Fruit fly (Drosophila melanogaster) whole organism, prepupa: ENCODE results near the gene CG4935.

ENCODE experiments used
- Blimp-1 ChIP-seq: fragments of 200-800 bp; sonication (Bioruptor generic); optimal IDR thresholded peaks from 3 replicates; lab custom pipeline; 2017; ENCODE audit warnings: missing biosample characterization, missing genetic modification characterization, mild to moderate bottlenecking, moderate library complexity, missing genetic modification reagents
- CG11762 ChIP-seq: fragments of 200-800 bp; sonication (Bioruptor generic); optimal IDR thresholded peaks from 3 replicates; lab custom pipeline; 2016; ENCODE audit warnings: missing biosample characterization, missing genetic modification characterization; ENCODE audit not compliant: insufficient read depth
- CG11902 ChIP-seq: fragments of 200-800 bp; sonication (Bioruptor generic); optimal IDR thresholded peaks from 3 replicates; lab custom pipeline; 2016; ENCODE audit warnings: missing biosample characterization, missing genetic modification characterization
- CG15336 ChIP-seq: fragments of 200-800 bp; sonication (Bioruptor generic); IDR thresholded peaks from 2 replicates; pipeline ENCODE4 v1.3.6; 2022; ENCODE audit warnings: missing biosample characterization, missing genetic modification characterization
- CG1621 ChIP-seq: fragments of 200-800 bp; sonication (Bioruptor generic); optimal IDR thresholded peaks from 3 replicates; lab custom pipeline; 2018; ENCODE audit warnings: missing biosample characterization, mild to moderate bottlenecking, missing genetic modification characterization
- CG16779 ChIP-seq: fragments of 200-800 bp; sonication (Bioruptor generic); optimal IDR thresholded peaks from 3 replicates; lab custom pipeline; 2017; ENCODE audit warnings: missing biosample characterization, mild to moderate bottlenecking, missing genetic modification characterization
- CG3032 ChIP-seq: fragments of 200-800 bp; optimal IDR thresholded peaks from 2 replicates; lab custom pipeline; 2019; ENCODE audit warnings: missing biosample characterization, mild to moderate bottlenecking, missing genetic modification characterization, moderate library complexity
- CG32006 ChIP-seq: fragments of 200-800 bp; sonication (Bioruptor generic); optimal IDR thresholded peaks from 3 replicates; lab custom pipeline; 2017; ENCODE audit warnings: missing biosample characterization, mild to moderate bottlenecking, missing genetic modification characterization
- CG34406 ChIP-seq: fragments of 200-800 bp; sonication (Bioruptor generic); optimal IDR thresholded peaks from 3 replicates; lab custom pipeline; 2016; ENCODE audit warnings: missing biosample characterization, missing genetic modification characterization
- CG3919 ChIP-seq: fragments of 200-800 bp; sonication (Bioruptor generic); optimal IDR thresholded peaks from 3 replicates; lab custom pipeline; 2016; ENCODE audit warnings: missing biosample characterization, missing genetic modification characterization
- CG4318 ChIP-seq: fragments of 200-800 bp; sonication (Bioruptor generic); optimal IDR thresholded peaks from 3 replicates; lab custom pipeline; 2017; ENCODE audit warnings: missing biosample characterization, mild to moderate bottlenecking, missing genetic modification characterization
- CG6163 ChIP-seq: fragments of 200-800 bp; sonication (Bioruptor generic); IDR thresholded peaks from 3 replicates; pipeline ENCODE4 v1.3.6; 2022; ENCODE audit warnings: missing biosample characterization, missing genetic modification characterization
- CG6276 ChIP-seq: fragments of 200-800 bp; sonication (Bioruptor generic); optimal IDR thresholded peaks from 2 replicates; lab custom pipeline; 2017; ENCODE audit warnings: missing biosample characterization, mild to moderate bottlenecking, missing genetic modification characterization
- CG6792 ChIP-seq: fragments of 200-800 bp; sonication (Bioruptor generic); optimal IDR thresholded peaks from 3 replicates; lab custom pipeline; 2016; ENCODE audit warnings: missing biosample characterization, missing genetic modification characterization
- CG6808 ChIP-seq: fragments of 200-800 bp; sonication (Bioruptor generic); optimal IDR thresholded peaks from 3 replicates; lab custom pipeline; 2017; ENCODE audit warnings: missing biosample characterization, missing genetic modification characterization, mild to moderate bottlenecking, moderate library complexity, missing genetic modification reagents
- CG6854 ChIP-seq: fragments of 200-800 bp; sonication (Bioruptor generic); optimal IDR thresholded peaks from 2 replicates; lab custom pipeline; 2017; ENCODE audit warnings: missing biosample characterization, mild to moderate bottlenecking, missing genetic modification characterization
- CG7368 ChIP-seq: fragments of 200-800 bp; sonication (Bioruptor generic); optimal IDR thresholded peaks from 3 replicates; lab custom pipeline; 2016; ENCODE audit warnings: missing biosample characterization, missing genetic modification characterization
- CG8119 ChIP-seq: fragments of 200-800 bp; sonication (Bioruptor generic); IDR thresholded peaks from 3 replicates; pipeline ENCODE4 v1.3.6; 2022; ENCODE audit warnings: missing biosample characterization, missing genetic modification characterization
- CG8319 ChIP-seq: fragments of 200-800 bp; sonication (Bioruptor generic); optimal IDR thresholded peaks from 3 replicates; lab custom pipeline; 2016; ENCODE audit warnings: missing biosample characterization, missing genetic modification characterization
- CG8632 ChIP-seq: fragments of 200-800 bp; sonication (Bioruptor generic); optimal IDR thresholded peaks from 3 replicates; lab custom pipeline; 2016; ENCODE audit warnings: missing biosample characterization, missing genetic modification characterization
- CG9139 ChIP-seq: fragments of 200-800 bp; sonication (Bioruptor generic); optimal IDR thresholded peaks from 3 replicates; lab custom pipeline; 2017; ENCODE audit warnings: missing biosample characterization, mild to moderate bottlenecking, missing genetic modification characterization
- Eip75B ChIP-seq: fragments of 200-800 bp; sonication (Bioruptor generic); optimal IDR thresholded peaks from 3 replicates; lab custom pipeline; 2016; ENCODE audit warnings: missing biosample characterization, missing genetic modification characterization
- Eip93F ChIP-seq: fragments of 200-800 bp; sonication (Bioruptor generic); optimal IDR thresholded peaks from 2 replicates; lab custom pipeline; 2016; ENCODE audit warnings: missing biosample characterization, mild to moderate bottlenecking, missing genetic modification characterization
- Ets21C ChIP-seq: fragments of 200-800 bp; sonication (Bioruptor generic); optimal IDR thresholded peaks from 3 replicates; lab custom pipeline; 2016; ENCODE audit warnings: missing biosample characterization, missing genetic modification characterization
- Gug ChIP-seq: fragments of 200-800 bp; sonication (Bioruptor generic); IDR thresholded peaks from 2 replicates; pipeline ENCODE4 v1.3.6; 2022; ENCODE audit warnings: missing biosample characterization, missing genetic modification characterization
- Hr38 ChIP-seq: sonication (Bioruptor generic); optimal IDR thresholded peaks from 2 replicates; lab custom pipeline; 2016; ENCODE audit warnings: missing biosample characterization, missing genetic modification characterization
- Hr39 ChIP-seq: fragments of 200-800 bp; sonication (Bioruptor generic); optimal IDR thresholded peaks from 2 replicates; lab custom pipeline; 2016; ENCODE audit warnings: missing biosample characterization, missing genetic modification characterization
- Hr4 ChIP-seq: fragments of 200-800 bp; sonication (Bioruptor generic); optimal IDR thresholded peaks from 3 replicates; lab custom pipeline; 2016; ENCODE audit warnings: missing biosample characterization, missing genetic modification characterization
- Lpt ChIP-seq: fragments of 200-800 bp; sonication (Bioruptor generic); optimal IDR thresholded peaks from 3 replicates; lab custom pipeline; 2016; ENCODE audit warnings: missing biosample characterization, missing genetic modification characterization
- Smox ChIP-seq: fragments of 200-800 bp; sonication (Bioruptor generic); optimal IDR thresholded peaks from 3 replicates; lab custom pipeline; 2016; ENCODE audit warnings: missing biosample characterization, missing genetic modification characterization
- Sox14 ChIP-seq: fragments of 200-800 bp; sonication (Bioruptor generic); optimal IDR thresholded peaks from 3 replicates; lab custom pipeline; 2016; ENCODE audit warnings: missing biosample characterization, missing genetic modification characterization
- Sox15 ChIP-seq: fragments of 200-800 bp; sonication (Bioruptor generic); optimal IDR thresholded peaks from 3 replicates; lab custom pipeline; 2016; ENCODE audit warnings: missing biosample characterization, missing genetic modification characterization
- acj6 ChIP-seq: fragments of 200-800 bp; sonication (Bioruptor generic); optimal IDR thresholded peaks from 3 replicates; lab custom pipeline; 2016; ENCODE audit warnings: missing biosample characterization, missing genetic modification characterization
- dsx ChIP-seq: fragments of 200-800 bp; optimal IDR thresholded peaks from 3 replicates; lab custom pipeline; 2019; ENCODE audit warnings: missing biosample characterization, mild to moderate bottlenecking, missing genetic modification characterization, moderate library complexity; ENCODE audit not compliant: poor library complexity, severe bottlenecking
- eg ChIP-seq: fragments of 200-800 bp; sonication (Bioruptor generic); IDR thresholded peaks from 3 replicates; pipeline ENCODE4 v1.3.6; 2022; ENCODE audit warnings: missing biosample characterization, missing genetic modification characterization
- fd59A ChIP-seq: fragments of 200-800 bp; sonication (Bioruptor generic); optimal IDR thresholded peaks from 2 replicates; lab custom pipeline; 2017; ENCODE audit warnings: missing biosample characterization, mild to moderate bottlenecking, missing genetic modification characterization, missing genetic modification reagents
- fd85E ChIP-seq: fragments of 200-800 bp; sonication (Bioruptor generic); optimal IDR thresholded peaks from 3 replicates; lab custom pipeline; 2016; ENCODE audit warnings: missing biosample characterization, missing genetic modification characterization
- fkh ChIP-seq: fragments of 200-800 bp; sonication (Bioruptor generic); optimal IDR thresholded peaks from 3 replicates; lab custom pipeline; 2017; ENCODE audit warnings: missing biosample characterization, mild to moderate bottlenecking, missing genetic modification characterization, moderate library complexity
- pdm3 ChIP-seq: fragments of 200-800 bp; sonication (Bioruptor generic); optimal IDR thresholded peaks from 3 replicates; lab custom pipeline; 2016; ENCODE audit warnings: missing biosample characterization, missing genetic modification characterization
- salr ChIP-seq, 2 experiments: fragments of 200-800 bp; sonication (Bioruptor generic); optimal IDR thresholded peaks; 3 replicates each; lab custom pipeline; 2016 to 2018; ENCODE audit warnings: missing biosample characterization in 2 of 2, missing genetic modification characterization in 2 of 2, mild to moderate bottlenecking in 1 of 2
- topi ChIP-seq: fragments of 200-800 bp; sonication (Bioruptor generic); optimal IDR thresholded peaks from 3 replicates; lab custom pipeline; 2016; ENCODE audit warnings: missing biosample characterization, missing genetic modification characterization
- vri ChIP-seq: fragments of 200-800 bp; sonication (Bioruptor generic); optimal IDR thresholded peaks from 3 replicates; lab custom pipeline; 2016; ENCODE audit warnings: missing biosample characterization, mild to moderate bottlenecking, missing genetic modification characterization

Gene CG4935

dm6 chr2L:16292975-16293501 is 31.1 kb downstream of the CG4935 start, which contains the start of gene CG13258:
TSS of gene CG13258 (minus strand) at chr2L:16293025.
- TF ChIP-seq Blimp-1 (GFP tag; lab: Kevin White, UChicago) (peak; percentile 90), salr (GFP tag; optimal IDR thresholded peaks at IDR 0.05; lab: Kevin White, UChicago) (no peak), CG6276 (GFP tag; lab: Kevin White, UChicago) (peak; percentile 27), Lpt (GFP tag; lab: Kevin White, UChicago) (peak; percentile 31), CG1621 (no peak), Hr4 (no peak), fkh (GFP tag; lab: Kevin White, UChicago) (no peak), CG6854 (no peak), Eip75B (GFP tag; lab: Kevin White, UChicago) (no peak), CG8119 (GFP tag; lab: Robert Waterston, UW) (peak; percentile 35; the same call in 1 of the 3 replicates), eg (GFP tag; lab: Robert Waterston, UW) (0 out of 3 replicates have a peak, but pooled peaks have one; percentile 24), CG15336 (GFP tag; lab: Robert Waterston, UW) (peak; percentile 47; the same call in 1 of the 2 replicates)

dm6 chr2L:16293703-16294233 is 31.8 kb downstream of the CG4935 start, which contains the start of gene Cyp303a1:
TSS of gene Cyp303a1 (plus strand) at chr2L:16294183.
- TF ChIP-seq Smox (GFP tag; lab: Kevin White, UChicago) (no peak), CG9139 (GFP tag; lab: Kevin White, UChicago) (no peak), Eip75B (GFP tag; lab: Kevin White, UChicago) (no peak), CG16779 (tag; lab: Kevin White, UChicago) (no peak), Ets21C (no peak), fkh (GFP tag; lab: Kevin White, UChicago) (no peak), Eip93F (no peak), fd59A (GFP tag; lab: Kevin White, UChicago) (no peak), dsx (GFP tag; lab: Kevin White, UChicago) (no peak), CG15336 (GFP tag; lab: Robert Waterston, UW) (no peak), CG8119 (GFP tag; lab: Robert Waterston, UW) (no peak), CG6163 (GFP tag; lab: Robert Waterston, UW) (no peak), CG7368 (GFP tag; lab: Kevin White, UChicago) (no peak), Hr39 (GFP tag; lab: Kevin White, UChicago) (no peak), CG8319 (GFP tag; lab: Kevin White, UChicago) (no peak), pdm3 (GFP tag; lab: Kevin White, UChicago) (no peak)

- TF ChIP-seq CG15336 (GFP tag; lab: Robert Waterston, UW) (peak; percentile 44), CG16779 (tag; lab: Kevin White, UChicago) (no peak), Gug (GFP tag; lab: Robert Waterston, UW) (peak; percentile 51; the same call in 1 of the 2 replicates), CG3919 (GFP tag; lab: Kevin White, UChicago) (no peak), CG3032 (tag; lab: Kevin White, UChicago) (peak; percentile 64), CG8632 (GFP tag; lab: Kevin White, UChicago) (peak; percentile 54), Blimp-1 (GFP tag; lab: Kevin White, UChicago) (peak; percentile 28), eg (GFP tag; lab: Robert Waterston, UW) (no peak), CG11762 (GFP tag; lab: Kevin White, UChicago) (peak; percentile 63), topi (GFP tag; lab: Kevin White, UChicago) (peak; percentile 75), acj6 (peak; percentile 82), CG34406 (GFP tag; lab: Kevin White, UChicago) (peak; percentile 66), CG7368 (GFP tag; lab: Kevin White, UChicago) (peak; percentile 52), CG6163 (GFP tag; lab: Robert Waterston, UW) (no peak; the same call in 1 of the 3 replicates), Sox15 (GFP tag; lab: Kevin White, UChicago) (peak; percentile 70), CG6792 (GFP tag; lab: Kevin White, UChicago) (peak; percentile 56), Ets21C (peak; percentile 74), CG4318 (GFP tag; lab: Kevin White, UChicago) (no peak), CG11902 (GFP tag; lab: Kevin White, UChicago) (peak; percentile 74), salr (GFP tag; optimal IDR thresholded peaks at IDR 0.05; lab: Kevin White, UChicago) (peak; percentile 63 to 72), Hr38 (no peak), CG8319 (GFP tag; lab: Kevin White, UChicago) (peak; percentile 56), CG32006 (GFP tag; lab: Kevin White, UChicago) (no peak), vri (GFP tag; lab: Kevin White, UChicago) (no peak), CG6276 (GFP tag; lab: Kevin White, UChicago) (no peak), fd85E (GFP tag; lab: Kevin White, UChicago) (no peak), Eip93F (peak; percentile 47), CG6808 (GFP tag; lab: Kevin White, UChicago) (no peak), Sox14 (GFP tag; lab: Kevin White, UChicago) (peak; percentile 81)
Measured at dm6 chr2L:16299466-16300311, 37.7 kb downstream of the CG4935 start, which contains the start of the genes heix and CG17328. TSS of gene heix (minus strand) at chr2L:16299858. TSS of gene CG17328 (plus strand) at chr2L:16299943.
